Worm (Caenorhabditis elegans) whole organism, L3 larva: ENCODE results near the gene B0310.6.

Source experiments
- ceh-82 ChIP-seq: fragments of 150-350 bp; optimal IDR thresholded peaks from 2 replicates; lab custom pipeline; 2014; ENCODE audit warnings: missing biosample characterization, missing genetic modification characterization
- elt-1 ChIP-seq: fragments of 150-350 bp; optimal IDR thresholded peaks from 2 replicates; lab custom pipeline; 2014; ENCODE audit warnings: missing biosample characterization, missing genetic modification characterization
- elt-2 ChIP-seq: sonication (generic microtip); optimal IDR thresholded peaks from 2 replicates; lab custom pipeline; 2016; ENCODE audit warnings: missing genetic modification reagents, mild to moderate bottlenecking, missing genetic modification characterization, missing compliant biosample characterization
- eor-1 ChIP-seq, 2 experiments: fragments of 150-350 bp; optimal IDR thresholded peaks; 2 replicates each; lab custom pipeline; 2014 to 2018; ENCODE audit warnings: missing biosample characterization in 2 of 2, missing genetic modification characterization in 2 of 2
- fkh-10 ChIP-seq: sonication (generic microtip); optimal IDR thresholded peaks from 2 replicates; lab custom pipeline; 2017; ENCODE audit warnings: missing biosample characterization, missing genetic modification reagents, missing genetic modification characterization
- lin-39 ChIP-seq: fragments of 150-350 bp; optimal IDR thresholded peaks from 2 replicates; lab custom pipeline; 2018; ENCODE audit warnings: missing biosample characterization, missing genetic modification reagents, missing genetic modification characterization
- nhr-11 ChIP-seq: fragments of 150-350 bp; optimal IDR thresholded peaks from 2 replicates; lab custom pipeline; 2014; ENCODE audit warnings: missing biosample characterization, missing genetic modification characterization
- nhr-25 ChIP-seq: sonication (generic microtip); optimal IDR thresholded peaks from 2 replicates; lab custom pipeline; 2017; ENCODE audit warnings: missing biosample characterization, missing genetic modification characterization
- nhr-28 ChIP-seq: fragments of 150-350 bp; optimal IDR thresholded peaks from 2 replicates; lab custom pipeline; 2014; ENCODE audit warnings: missing biosample characterization, missing genetic modification characterization
- nhr-76 ChIP-seq: fragments of 150-350 bp; sonication (generic microtip); optimal IDR thresholded peaks from 5 replicates; lab custom pipeline; 2014; ENCODE audit warnings: missing biosample characterization, missing genetic modification characterization
- nhr-77 ChIP-seq: fragments of 150-350 bp; optimal IDR thresholded peaks from 2 replicates; lab custom pipeline; 2014; ENCODE audit warnings: missing biosample characterization, missing genetic modification characterization
- skn-1 ChIP-seq: fragments of 150-350 bp; optimal IDR thresholded peaks from 2 replicates; lab custom pipeline; 2014; ENCODE audit warnings: missing biosample characterization, missing genetic modification characterization
- unc-62 ChIP-seq: fragments of 150-350 bp; sonication (generic microtip); optimal IDR thresholded peaks from 4 replicates; lab custom pipeline; 2014; ENCODE audit warnings: missing biosample characterization, missing genetic modification reagents, missing genetic modification characterization
- zag-1 ChIP-seq: fragments of 150-350 bp; optimal IDR thresholded peaks from 2 replicates; lab custom pipeline; 2014; ENCODE audit warnings: missing biosample characterization, missing genetic modification characterization

ce11 chrX:520881-521280 is 9.9 kb downstream of the B0310.6 start, which contains the start of gene B0310.3:
- no peak for TF ChIP-seq zag-1 (tag; lab: Kevin White, UChicago)
- TF ChIP-seq lin-39 (tag; lab: Kevin White, UChicago): no peak
- TF ChIP-seq nhr-77: no peak
- TF ChIP-seq nhr-25 (tag; lab: Kevin White, UChicago): no peak
- TF ChIP-seq skn-1 (tag; lab: Kevin White, UChicago): no peak
- no peak for TF ChIP-seq ceh-82
- no peak for TF ChIP-seq nhr-11
- no peak for TF ChIP-seq fkh-10
- no peak for TF ChIP-seq nhr-28 (tag; lab: Kevin White, UChicago)
- no peak for TF ChIP-seq elt-1 (tag; lab: Kevin White, UChicago)
- TF ChIP-seq elt-2: no peak
- TF ChIP-seq nhr-76 (tag; lab: Kevin White, UChicago): no peak
- TF ChIP-seq unc-62 (GFP tag; lab: Kevin White, UChicago): no peak
- TF ChIP-seq eor-1 (tag; optimal IDR thresholded peaks at IDR 0.05; lab: Kevin White, UChicago): no peak
